Worm (Caenorhabditis elegans) whole organism, L4 larva: ENCODE data around the gene C17C3.24.

Experiments used
- R02D3.7 ChIP-seq: fragments of 150-350 bp; sonication (generic microtip); optimal IDR thresholded peaks from 3 replicates; lab custom pipeline; 2014; ENCODE audit warnings: missing biosample characterization, missing genetic modification characterization
- T20F7.1 ChIP-seq: fragments of 200-800 bp; sonication (Bioruptor generic); optimal IDR thresholded peaks from 2 replicates; lab custom pipeline; 2018; ENCODE audit warnings: mild to moderate bottlenecking, missing genetic modification characterization, missing compliant biosample characterization
- ama-1 ChIP-seq: fragments of 150-350 bp; optimal IDR thresholded peaks from 2 replicates; lab custom pipeline; 2014; ENCODE audit warnings: inconsistent platforms, mixed read lengths
- dpl-1 ChIP-seq: fragments of 150-350 bp; optimal IDR thresholded peaks from 2 replicates; lab custom pipeline; 2014; ENCODE audit warnings: missing biosample characterization, missing genetic modification reagents, missing genetic modification characterization
- fkh-10 ChIP-seq: fragments of 150-350 bp; optimal IDR thresholded peaks from 2 replicates; lab custom pipeline; 2014; ENCODE audit warnings: missing biosample characterization, missing genetic modification reagents, missing genetic modification characterization
- nhr-11 ChIP-seq: fragments of 150-350 bp; optimal IDR thresholded peaks from 2 replicates; lab custom pipeline; 2014; ENCODE audit warnings: missing biosample characterization, missing genetic modification characterization
- nhr-76 ChIP-seq: fragments of 150-350 bp; optimal IDR thresholded peaks from 2 replicates; lab custom pipeline; 2014; ENCODE audit warnings: missing biosample characterization, missing genetic modification characterization
- pha-4 ChIP-seq, 2 experiments: fragments of 150-350 bp in 1 of 2; fragments of 200-800 bp in 1 of 2; sonication (Bioruptor generic) in 1 of 2; IDR thresholded peaks in 1 of 2; optimal IDR thresholded peaks in 1 of 2; 2 replicates each; pipeline versions ENCODE4 v1.3.6 to Lab custom; 2014 to 2022; ENCODE audit warnings: missing genetic modification characterization in 2 of 2, missing genetic modification reagents in 2 of 2, missing biosample characterization in 1 of 2, missing compliant biosample characterization in 1 of 2
- snpc-1.2 ChIP-seq: fragments of 200-800 bp; sonication (Bioruptor generic); IDR thresholded peaks from 2 replicates; pipeline ENCODE4 v1.3.6; 2022; ENCODE audit warnings: missing genetic modification reagents, missing genetic modification characterization, missing compliant biosample characterization
- ztf-7 ChIP-seq: fragments of 150-350 bp; optimal IDR thresholded peaks from 2 replicates; lab custom pipeline; 2014; ENCODE audit warnings: missing biosample characterization, missing genetic modification characterization

DNA sequence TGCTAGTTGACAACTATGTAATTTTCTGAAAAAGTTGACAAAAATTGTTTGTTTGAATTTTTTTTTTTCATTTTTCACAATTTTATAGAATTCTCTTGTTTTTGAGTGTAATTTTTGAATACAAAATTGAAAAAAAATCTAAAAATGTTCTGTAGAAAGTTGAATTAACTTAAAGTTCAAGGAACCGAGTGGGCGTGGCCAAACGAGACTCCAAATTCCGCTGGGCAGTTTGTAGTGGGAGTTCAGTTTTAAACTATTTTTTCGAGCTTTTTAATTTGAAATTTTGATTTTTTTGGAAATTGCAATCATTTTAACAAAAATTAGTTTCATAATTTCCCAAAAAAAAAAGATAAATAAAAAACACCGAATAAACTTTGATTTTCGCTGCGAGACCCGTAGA lies 4.5 kb downstream of the C17C3.24 start:
- no peak for TF ChIP-seq ztf-7 (tag; lab: Kevin White, UChicago)
- TF ChIP-seq pha-4 (GFP tag; IDR thresholded peaks at IDR 0.05; lab: Robert Waterston, UW): no peak
- TF ChIP-seq pha-4 (tag; optimal IDR thresholded peaks at IDR 0.05; lab: Kevin White, UChicago): no peak
- no peak for TF ChIP-seq nhr-11 (tag; lab: Kevin White, UChicago)
- no peak for TF ChIP-seq nhr-76 (tag; lab: Kevin White, UChicago)
- TF ChIP-seq ama-1 (lab: Kevin White, UChicago): no peak
- no peak for TF ChIP-seq dpl-1
- TF ChIP-seq T20F7.1 (GFP tag; lab: Kevin White, UChicago): peak; percentile 61
- TF ChIP-seq snpc-1.2 (GFP tag; lab: Robert Waterston, UW): no peak
- no peak for TF ChIP-seq R02D3.7 (tag; lab: Kevin White, UChicago)
- TF ChIP-seq fkh-10 (GFP tag; lab: Kevin White, UChicago): no peak
